Worm (Caenorhabditis elegans) whole organism, L3 larva: ENCODE measurements around the gene srsx-25.

Experiments used
- elt-3 ChIP-seq, 3 experiments: fragments of 150-350 bp in 1 of 3; sonication (generic microtip) in 2 of 3; optimal IDR thresholded peaks; 2 replicates in 2 of 3; 4 replicates in 1 of 3; lab custom pipeline; 2014 to 2017; ENCODE audit warnings: missing biosample characterization in 3 of 3, missing genetic modification characterization in 3 of 3
- unc-62 ChIP-seq: fragments of 150-350 bp; sonication (generic microtip); optimal IDR thresholded peaks from 4 replicates; lab custom pipeline; 2014; ENCODE audit warnings: missing biosample characterization, missing genetic modification reagents, missing genetic modification characterization

- TF ChIP-seq unc-62 (GFP tag; lab: Kevin White, UChicago) (no peak), elt-3 (tag; optimal IDR thresholded peaks at IDR 0.05; lab: Kevin White, UChicago) (no peak)
Observed at ce11 chrIV:13371699-13372098, 6.7 kb downstream of the srsx-25 start, which contains the start of gene Y62E10A.6.
